Worm (Caenorhabditis elegans) whole organism, L4 larva: ENCODE data around the gene dvc-1.

Experiments
- D1046.2 ChIP-seq: fragments of 200-800 bp; sonication (Bioruptor generic); IDR thresholded peaks from 2 replicates; pipeline ENCODE4 v1.3.6; 2022; ENCODE audit warnings: missing genetic modification characterization, missing compliant biosample characterization
- F10B5.3 ChIP-seq: sonication (generic microtip); optimal IDR thresholded peaks from 2 replicates; lab custom pipeline; 2016; ENCODE audit warnings: mild to moderate bottlenecking, missing genetic modification characterization, missing compliant biosample characterization
- F26F4.8 ChIP-seq: fragments of 200-800 bp; sonication (Bioruptor generic); conservative IDR thresholded peaks from 2 replicates; pipeline ENCODE4 v1.3.6; 2022; ENCODE audit warnings: missing genetic modification characterization, missing compliant biosample characterization
- T26A8.4 ChIP-seq: fragments of 200-800 bp; sonication (Bioruptor generic); IDR thresholded peaks from 2 replicates; pipeline ENCODE4 v1.3.6; 2022; ENCODE audit warnings: missing genetic modification characterization, missing compliant biosample characterization
- Y48G9A.11 ChIP-seq: fragments of 200-800 bp; sonication (Bioruptor generic); IDR thresholded peaks from 2 replicates; pipeline ENCODE4 v1.3.6; 2022; ENCODE audit warnings: missing genetic modification reagents, missing genetic modification characterization, missing compliant biosample characterization
- arid-1 ChIP-seq: fragments of 200-800 bp; sonication (Bioruptor generic); conservative IDR thresholded peaks from 2 replicates; pipeline ENCODE4 v1.3.6; 2022; ENCODE audit warnings: missing genetic modification reagents, missing genetic modification characterization, missing compliant biosample characterization
- ceh-20 ChIP-seq: fragments of 200-800 bp; sonication (Bioruptor generic); IDR thresholded peaks from 2 replicates; pipeline ENCODE4 v1.3.6; 2022; ENCODE audit warnings: missing genetic modification reagents, missing genetic modification characterization, missing compliant biosample characterization
- ceh-44 ChIP-seq: fragments of 200-800 bp; sonication (Bioruptor generic); IDR thresholded peaks from 2 replicates; pipeline ENCODE4 v1.3.6; 2022; ENCODE audit warnings: missing genetic modification reagents, missing genetic modification characterization, missing compliant biosample characterization
- ceh-62 ChIP-seq: sonication (generic microtip); optimal IDR thresholded peaks from 2 replicates; lab custom pipeline; 2017; ENCODE audit warnings: missing biosample characterization, missing genetic modification characterization
- cey-2 ChIP-seq: sonication (generic microtip); optimal IDR thresholded peaks from 3 replicates; lab custom pipeline; 2017; ENCODE audit warnings: missing genetic modification characterization, mild to moderate bottlenecking, missing compliant biosample characterization, antibody characterized with exemption, borderline replicate concordance; ENCODE audit not compliant: insufficient read depth
- ctbp-1 ChIP-seq: fragments of 200-800 bp; sonication (Bioruptor generic); IDR thresholded peaks from 2 replicates; pipeline ENCODE4 v1.3.6; 2022; ENCODE audit warnings: missing genetic modification reagents, missing genetic modification characterization, missing compliant biosample characterization
- daf-12 ChIP-seq: fragments of 150-350 bp; optimal IDR thresholded peaks from 2 replicates; lab custom pipeline; 2014; ENCODE audit warnings: missing biosample characterization, missing genetic modification reagents, missing genetic modification characterization
- daf-16 ChIP-seq, 3 experiments: sonication (generic microtip); optimal IDR thresholded peaks; 2 replicates each; lab custom pipeline; 2016 to 2017; ENCODE audit warnings: missing genetic modification characterization in 3 of 3, missing genetic modification reagents in 3 of 3, mild to moderate bottlenecking in 2 of 3, missing compliant biosample characterization in 2 of 3, missing biosample characterization in 1 of 3, moderate library complexity in 1 of 3
- dmd-6 ChIP-seq: fragments of 200-800 bp; sonication (Bioruptor generic); IDR thresholded peaks from 2 replicates; pipeline ENCODE4 v1.3.6; 2022; ENCODE audit warnings: missing genetic modification reagents, missing genetic modification characterization, missing compliant biosample characterization
- dmd-8 ChIP-seq: fragments of 200-800 bp; sonication (Bioruptor generic); IDR thresholded peaks from 2 replicates; pipeline ENCODE4 v1.3.6; 2022; ENCODE audit warnings: missing genetic modification characterization, missing compliant biosample characterization
- dpl-1 ChIP-seq: fragments of 150-350 bp; optimal IDR thresholded peaks from 2 replicates; lab custom pipeline; 2014; ENCODE audit warnings: missing biosample characterization, missing genetic modification reagents, missing genetic modification characterization
- duxl-1 ChIP-seq: sonication (generic microtip); optimal IDR thresholded peaks from 2 replicates; lab custom pipeline; 2016; ENCODE audit warnings: mild to moderate bottlenecking, missing genetic modification characterization, moderate library complexity, missing compliant biosample characterization; ENCODE audit not compliant: poor library complexity
- egl-43 ChIP-seq: fragments of 200-800 bp; sonication (Bioruptor generic); IDR thresholded peaks from 2 replicates; pipeline ENCODE4 v1.3.6; 2022; ENCODE audit warnings: missing genetic modification reagents, missing genetic modification characterization, missing compliant biosample characterization
- fkh-10 ChIP-seq: fragments of 150-350 bp; optimal IDR thresholded peaks from 2 replicates; lab custom pipeline; 2014; ENCODE audit warnings: missing biosample characterization, missing genetic modification reagents, missing genetic modification characterization
- fos-1 ChIP-seq: fragments of 150-350 bp; optimal IDR thresholded peaks from 2 replicates; lab custom pipeline; 2014; ENCODE audit warnings: missing biosample characterization, missing genetic modification characterization
- hif-1 ChIP-seq, 2 experiments: sonication (generic microtip); optimal IDR thresholded peaks; 2 replicates each; lab custom pipeline; 2016 to 2017; ENCODE audit warnings: missing compliant biosample characterization in 2 of 2, missing genetic modification characterization in 2 of 2, missing genetic modification reagents in 2 of 2, missing genotype in 2 of 2, mild to moderate bottlenecking in 1 of 2
- hlh-11 ChIP-seq: fragments of 200-800 bp; sonication (Bioruptor generic); optimal IDR thresholded peaks from 2 replicates; lab custom pipeline; 2018; ENCODE audit warnings: mild to moderate bottlenecking, missing genetic modification characterization, missing compliant biosample characterization
- hlh-30 ChIP-seq: sonication (generic microtip); optimal IDR thresholded peaks from 2 replicates; lab custom pipeline; 2017; ENCODE audit warnings: antibody characterized with exemption, mild to moderate bottlenecking, missing genetic modification characterization, missing compliant biosample characterization; ENCODE audit not compliant: insufficient read depth
- jun-1 ChIP-seq: fragments of 150-350 bp; optimal IDR thresholded peaks from 2 replicates; lab custom pipeline; 2014; ENCODE audit warnings: missing biosample characterization, missing genetic modification reagents, missing genetic modification characterization
- lin-13 ChIP-seq: fragments of 150-350 bp; optimal IDR thresholded peaks from 2 replicates; lab custom pipeline; 2014; ENCODE audit warnings: missing biosample characterization, missing genetic modification reagents, missing genetic modification characterization
- lir-3 ChIP-seq: sonication (generic microtip); optimal IDR thresholded peaks from 2 replicates; lab custom pipeline; 2016; ENCODE audit warnings: mild to moderate bottlenecking, missing genetic modification characterization, missing compliant biosample characterization
- lsy-2 ChIP-seq, 2 experiments: fragments of 150-350 bp in 1 of 2; sonication (generic microtip) in 1 of 2; optimal IDR thresholded peaks; 2 replicates each; lab custom pipeline; 2014 to 2017; ENCODE audit warnings: missing biosample characterization in 2 of 2, missing genetic modification characterization in 2 of 2
- mep-1 ChIP-seq: fragments of 150-350 bp; sonication (generic microtip); optimal IDR thresholded peaks from 3 replicates; lab custom pipeline; 2014; ENCODE audit warnings: missing biosample characterization, missing genetic modification characterization
- mes-2 ChIP-seq: sonication (generic microtip); optimal IDR thresholded peaks from 2 replicates; lab custom pipeline; 2016; ENCODE audit warnings: missing genotype, mild to moderate bottlenecking, missing genetic modification characterization, missing compliant biosample characterization; ENCODE audit not compliant: poor library complexity, severe bottlenecking
- nhr-10 ChIP-seq: fragments of 150-350 bp; optimal IDR thresholded peaks from 2 replicates; lab custom pipeline; 2014; ENCODE audit warnings: missing biosample characterization, missing genetic modification characterization
- nhr-102 ChIP-seq: sonication (generic microtip); optimal IDR thresholded peaks from 2 replicates; lab custom pipeline; 2016; ENCODE audit warnings: mild to moderate bottlenecking, missing genetic modification characterization, moderate library complexity, missing compliant biosample characterization
- nhr-237 ChIP-seq: sonication (generic microtip); optimal IDR thresholded peaks from 2 replicates; lab custom pipeline; 2017; ENCODE audit warnings: missing biosample characterization, missing genetic modification characterization
- nhr-25 ChIP-seq: sonication (generic microtip); optimal IDR thresholded peaks from 2 replicates; lab custom pipeline; 2017; ENCODE audit warnings: missing genetic modification characterization, mild to moderate bottlenecking, missing compliant biosample characterization, antibody characterized with exemption, moderate library complexity, borderline replicate concordance; ENCODE audit not compliant: insufficient read depth
- nhr-48 ChIP-seq: sonication (generic microtip); optimal IDR thresholded peaks from 2 replicates; lab custom pipeline; 2016; ENCODE audit warnings: mild to moderate bottlenecking, missing genetic modification characterization, missing compliant biosample characterization
- nhr-6 ChIP-seq: fragments of 150-350 bp; optimal IDR thresholded peaks from 2 replicates; lab custom pipeline; 2014; ENCODE audit warnings: missing biosample characterization, missing genetic modification characterization
- pha-4 ChIP-seq, 2 experiments: fragments of 150-350 bp in 1 of 2; fragments of 200-800 bp in 1 of 2; sonication (Bioruptor generic) in 1 of 2; IDR thresholded peaks in 1 of 2; optimal IDR thresholded peaks in 1 of 2; 2 replicates each; pipeline versions ENCODE4 v1.3.6 to Lab custom; 2014 to 2022; ENCODE audit warnings: missing genetic modification characterization in 2 of 2, missing genetic modification reagents in 2 of 2, missing biosample characterization in 1 of 2, missing compliant biosample characterization in 1 of 2
- rbr-2 ChIP-seq: sonication (generic microtip); optimal IDR thresholded peaks from 2 replicates; lab custom pipeline; 2016; ENCODE audit warnings: missing genotype, missing genetic modification characterization, missing compliant biosample characterization
- sdz-12 ChIP-seq: fragments of 200-800 bp; sonication (Bioruptor generic); optimal IDR thresholded peaks from 2 replicates; lab custom pipeline; 2018; ENCODE audit warnings: mild to moderate bottlenecking, missing genetic modification characterization, missing compliant biosample characterization
- snpc-1.2 ChIP-seq: fragments of 200-800 bp; sonication (Bioruptor generic); IDR thresholded peaks from 2 replicates; pipeline ENCODE4 v1.3.6; 2022; ENCODE audit warnings: missing genetic modification reagents, missing genetic modification characterization, missing compliant biosample characterization
- spr-1 ChIP-seq: sonication (generic microtip); optimal IDR thresholded peaks from 2 replicates; lab custom pipeline; 2016; ENCODE audit warnings: mild to moderate bottlenecking, missing genetic modification characterization, missing compliant biosample characterization
- spr-3 ChIP-seq: fragments of 200-800 bp; sonication (Bioruptor generic); optimal IDR thresholded peaks from 2 replicates; lab custom pipeline; 2018; ENCODE audit warnings: mild to moderate bottlenecking, missing genetic modification characterization, missing compliant biosample characterization
- unc-130 ChIP-seq: sonication (generic microtip); optimal IDR thresholded peaks from 2 replicates; lab custom pipeline; 2016; ENCODE audit warnings: missing genetic modification reagents, missing genetic modification characterization, missing compliant biosample characterization
- unc-62 ChIP-seq, 3 experiments: fragments of 150-350 bp in 1 of 3; sonication (generic microtip); optimal IDR thresholded peaks in 2 of 3; peaks in 1 of 3; 1 replicate in 1 of 3; 2 replicates in 2 of 3; lab custom pipeline; 2014 to 2017; ENCODE audit warnings: missing biosample characterization in 3 of 3, missing genetic modification characterization in 3 of 3, missing genetic modification reagents in 3 of 3, missing genotype in 1 of 3
- vab-7 ChIP-seq: fragments of 200-800 bp; sonication (Bioruptor generic); IDR thresholded peaks from 2 replicates; pipeline ENCODE4 v1.3.6; 2022; ENCODE audit warnings: missing genetic modification reagents, missing genetic modification characterization, missing compliant biosample characterization
- zip-11 ChIP-seq: fragments of 200-800 bp; sonication (Bioruptor generic); IDR thresholded peaks from 2 replicates; pipeline ENCODE4 v1.3.6; 2022; ENCODE audit warnings: missing genetic modification characterization, missing compliant biosample characterization
- zip-2 ChIP-seq: fragments of 150-350 bp; optimal IDR thresholded peaks from 2 replicates; lab custom pipeline; 2014; ENCODE audit warnings: missing biosample characterization, missing genetic modification characterization
- ztf-11 ChIP-seq: fragments of 150-350 bp; optimal IDR thresholded peaks from 2 replicates; lab custom pipeline; 2014; ENCODE audit warnings: missing biosample characterization, missing genetic modification characterization

Gene dvc-1

DNA sequence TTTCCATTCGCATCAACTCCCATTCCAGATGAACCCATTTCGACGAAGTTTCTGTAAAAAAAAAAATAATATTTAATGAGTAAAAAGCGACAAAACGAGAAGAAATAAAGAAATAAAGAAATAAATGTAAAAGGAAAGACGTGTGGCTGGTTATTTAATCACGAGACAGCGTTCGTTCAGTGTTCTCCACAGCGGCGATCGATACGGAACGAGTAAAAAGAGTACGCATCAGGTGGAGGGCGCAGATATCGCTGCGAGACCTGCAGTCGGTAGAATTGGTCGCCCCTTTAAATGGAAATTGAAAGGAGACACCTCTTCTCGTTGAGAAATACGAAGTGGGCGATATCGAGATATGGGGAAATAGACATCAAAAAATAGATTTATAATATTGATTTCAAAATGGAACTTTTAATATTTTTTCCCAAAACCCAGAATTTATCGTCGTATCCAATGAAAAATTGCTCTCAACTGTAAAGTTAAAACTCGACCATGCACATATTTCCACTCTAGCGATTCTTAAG lies 10.4 kb downstream of the dvc-1 start, which contains the start of gene pqn-70 (continued):
- TF ChIP-seq fos-1 (tag; lab: Kevin White, UChicago) (no peak), pha-4 (GFP tag; IDR thresholded peaks at IDR 0.05; lab: Robert Waterston, UW) (peak; percentile 44; the same call in 1 of the 2 replicates), pha-4 (tag; optimal IDR thresholded peaks at IDR 0.05; lab: Kevin White, UChicago) (no peak), mes-2 (tag; lab: Kevin White, UChicago) (peak; percentile 87), lir-3 (tag; lab: Kevin White, UChicago) (no peak), F10B5.3 (tag; lab: Kevin White, UChicago) (no peak), sdz-12 (GFP tag; lab: Kevin White, UChicago) (no peak), hif-1 (tag; optimal IDR thresholded peaks at IDR 0.05; lab: Kevin White, UChicago) (peak in 1 of 2 experiments; percentile 81), ctbp-1 (peak; percentile 59; the same call in 1 of the 2 replicates), ceh-44 (GFP tag; lab: Robert Waterston, UW) (peak; percentile 65; the same call in 1 of the 2 replicates), fkh-10 (peak; percentile 72), nhr-10 (tag; lab: Kevin White, UChicago) (no peak), nhr-25 (tag; lab: Kevin White, UChicago) (peak; percentile 54), nhr-102 (tag; lab: Kevin White, UChicago) (peak; percentile 37), ztf-11 (tag; lab: Kevin White, UChicago) (no peak), Y48G9A.11 (GFP tag; lab: Robert Waterston, UW) (no peak), D1046.2 (GFP tag; lab: Robert Waterston, UW) (no peak), F26F4.8 (no peak), lsy-2 (tag; optimal IDR thresholded peaks at IDR 0.05; lab: Kevin White, UChicago) (peak; percentile 71 to 91), T26A8.4 (GFP tag; lab: Robert Waterston, UW) (peak; percentile 71; the same call in 1 of the 2 replicates), ceh-20 (GFP tag; lab: Robert Waterston, UW) (peak; percentile 55; the same call in 1 of the 2 replicates), nhr-237 (tag; lab: Kevin White, UChicago) (no peak), hlh-11 (tag; lab: Kevin White, UChicago) (peak; percentile 92), snpc-1.2 (GFP tag; lab: Robert Waterston, UW) (no peak), hlh-30 (tag; lab: Kevin White, UChicago) (peak; percentile 98), egl-43 (GFP tag; lab: Robert Waterston, UW) (peak; percentile 67; the same call in 1 of the 2 replicates), mep-1 (tag; lab: Kevin White, UChicago) (peak; percentile 92), spr-1 (tag; lab: Kevin White, UChicago) (peak; percentile 59), zip-2 (tag; lab: Kevin White, UChicago) (peak; percentile 36), unc-62 (GFP tag; optimal IDR thresholded peaks at IDR 0.05 in 1 of 2; lab: Kevin White, UChicago) (peak in 1 of 2 experiments; percentile 2), unc-62 (tag; optimal IDR thresholded peaks at IDR 0.05; lab: Kevin White, UChicago) (no peak), dmd-6 (GFP tag; lab: Robert Waterston, UW) (peak; percentile 76), duxl-1 (tag; lab: Kevin White, UChicago) (peak; percentile 53), jun-1 (tag; lab: Kevin White, UChicago) (peak; percentile 11), daf-12 (tag; lab: Kevin White, UChicago) (no peak), dmd-8 (no peak), spr-3 (GFP tag; lab: Kevin White, UChicago) (no peak), daf-16 (GFP tag; optimal IDR thresholded peaks at IDR 0.05; lab: Kevin White, UChicago) (no peak), daf-16 (tag; optimal IDR thresholded peaks at IDR 0.05; lab: Kevin White, UChicago) (peak; percentile 3), zip-11 (GFP tag; lab: Robert Waterston, UW) (no peak), ceh-62 (tag; lab: Kevin White, UChicago) (no peak), arid-1 (GFP tag; lab: Robert Waterston, UW) (peak; percentile 81), vab-7 (GFP tag; lab: Robert Waterston, UW) (peak; percentile 53), nhr-48 (peak; percentile 60), lin-13 (GFP tag; lab: Kevin White, UChicago) (peak; percentile 75), cey-2 (tag; lab: Kevin White, UChicago) (no peak), rbr-2 (tag; lab: Kevin White, UChicago) (peak; percentile 79), nhr-6 (tag; lab: Kevin White, UChicago) (peak; percentile 76), unc-130 (peak; percentile 65), dpl-1 (peak; percentile 76)
